Worm (Caenorhabditis elegans) whole organism, L2 larva: Measurements from ENCODE around the gene srp-2.

Experiments
- egl-27 ChIP-seq: sonication (generic microtip); optimal IDR thresholded peaks from 3 replicates; lab custom pipeline; 2017; ENCODE audit warnings: missing biosample characterization, missing genetic modification reagents, missing genetic modification characterization
- gmeb-1 ChIP-seq: fragments of 150-350 bp; optimal IDR thresholded peaks from 2 replicates; lab custom pipeline; 2014; ENCODE audit warnings: missing biosample characterization, missing genetic modification characterization
- lsy-2 ChIP-seq, 2 experiments: fragments of 150-350 bp in 1 of 2; sonication (generic microtip) in 1 of 2; optimal IDR thresholded peaks; 2 replicates each; lab custom pipeline; 2014 to 2017; ENCODE audit warnings: missing biosample characterization in 2 of 2, missing genetic modification characterization in 2 of 2
- nhr-237 ChIP-seq: fragments of 150-350 bp; optimal IDR thresholded peaks from 2 replicates; lab custom pipeline; 2014; ENCODE audit warnings: missing biosample characterization, missing genetic modification characterization
- nhr-77 ChIP-seq: fragments of 150-350 bp; optimal IDR thresholded peaks from 2 replicates; lab custom pipeline; 2014; ENCODE audit warnings: missing biosample characterization, missing genetic modification characterization
- sma-3 ChIP-seq: sonication (generic microtip); optimal IDR thresholded peaks from 2 replicates; lab custom pipeline; 2016; ENCODE audit warnings: missing genetic modification reagents, missing genetic modification characterization, missing compliant biosample characterization
- unc-62 ChIP-seq: fragments of 150-350 bp; optimal IDR thresholded peaks from 2 replicates; lab custom pipeline; 2014; ENCODE audit warnings: missing biosample characterization, missing genetic modification reagents, missing genetic modification characterization
- zag-1 ChIP-seq: fragments of 150-350 bp; optimal IDR thresholded peaks from 2 replicates; lab custom pipeline; 2014; ENCODE audit warnings: missing biosample characterization, missing genetic modification characterization

- TF ChIP-seq zag-1 (tag; lab: Kevin White, UChicago) = no peak
- no peak for TF ChIP-seq unc-62 (GFP tag; lab: Kevin White, UChicago)
- no peak for TF ChIP-seq lsy-2 (tag; optimal IDR thresholded peaks at IDR 0.05; lab: Kevin White, UChicago)
- TF ChIP-seq sma-3 = no peak
- TF ChIP-seq nhr-237 = no peak
- no peak for TF ChIP-seq egl-27
- no peak for TF ChIP-seq gmeb-1 (tag; lab: Kevin White, UChicago)
- TF ChIP-seq nhr-77 (tag; lab: Kevin White, UChicago) = no peak
Observed at ce11 chrV:803472-803871, 41.0 kb downstream of the srp-2 start.
